Worm (Caenorhabditis elegans) whole organism, L3 larva: ENCODE results near the gene mnm-2.

Source experiments
- ama-1 ChIP-seq: fragments of 150-350 bp; optimal IDR thresholded peaks from 2 replicates; lab custom pipeline; 2018
- ceh-28 ChIP-seq: fragments of 150-350 bp; optimal IDR thresholded peaks from 2 replicates; lab custom pipeline; 2014; ENCODE audit warnings: missing biosample characterization, missing genetic modification reagents, missing genetic modification characterization
- ceh-82 ChIP-seq: fragments of 150-350 bp; optimal IDR thresholded peaks from 2 replicates; lab custom pipeline; 2014; ENCODE audit warnings: missing biosample characterization, missing genetic modification characterization
- egl-27 ChIP-seq: sonication (generic microtip); optimal IDR thresholded peaks from 4 replicates; lab custom pipeline; 2017; ENCODE audit warnings: missing biosample characterization, missing genetic modification reagents, missing genetic modification characterization
- egl-5 ChIP-seq: fragments of 150-350 bp; optimal IDR thresholded peaks from 2 replicates; lab custom pipeline; 2017; ENCODE audit warnings: missing biosample characterization, missing genetic modification reagents, missing genetic modification characterization, inconsistent platforms
- elt-1 ChIP-seq: fragments of 150-350 bp; optimal IDR thresholded peaks from 2 replicates; lab custom pipeline; 2014; ENCODE audit warnings: missing biosample characterization, missing genetic modification characterization
- eor-1 ChIP-seq, 2 experiments: fragments of 150-350 bp; optimal IDR thresholded peaks; 2 replicates each; lab custom pipeline; 2014 to 2018; ENCODE audit warnings: missing biosample characterization in 2 of 2, missing genetic modification characterization in 2 of 2
- fkh-10 ChIP-seq: sonication (generic microtip); optimal IDR thresholded peaks from 2 replicates; lab custom pipeline; 2017; ENCODE audit warnings: missing biosample characterization, missing genetic modification reagents, missing genetic modification characterization
- fkh-2 ChIP-seq: fragments of 150-350 bp; optimal IDR thresholded peaks from 2 replicates; lab custom pipeline; 2014; ENCODE audit warnings: missing biosample characterization, missing genetic modification reagents, missing genetic modification characterization
- fos-1 ChIP-seq: fragments of 150-350 bp; optimal IDR thresholded peaks from 2 replicates; lab custom pipeline; 2014; ENCODE audit warnings: missing biosample characterization, missing genetic modification characterization
- lin-15B ChIP-seq: fragments of 150-350 bp; optimal IDR thresholded peaks from 2 replicates; lab custom pipeline; 2014; ENCODE audit warnings: missing biosample characterization, missing genetic modification characterization
- mdl-1 ChIP-seq: fragments of 150-350 bp; optimal IDR thresholded peaks from 2 replicates; lab custom pipeline; 2014; ENCODE audit warnings: missing biosample characterization, missing genetic modification characterization
- mml-1 ChIP-seq: fragments of 150-350 bp; sonication (generic microtip); optimal IDR thresholded peaks from 3 replicates; lab custom pipeline; 2014; ENCODE audit warnings: missing biosample characterization, missing genetic modification characterization
- nfya-1 ChIP-seq: sonication (generic microtip); optimal IDR thresholded peaks from 2 replicates; lab custom pipeline; 2017; ENCODE audit warnings: missing genetic modification characterization, mild to moderate bottlenecking, missing compliant biosample characterization, antibody characterized with exemption, moderate library complexity; ENCODE audit not compliant: insufficient read depth
- nhr-25 ChIP-seq: sonication (generic microtip); optimal IDR thresholded peaks from 2 replicates; lab custom pipeline; 2017; ENCODE audit warnings: missing biosample characterization, missing genetic modification characterization
- nhr-43 ChIP-seq: sonication (generic microtip); optimal IDR thresholded peaks from 2 replicates; lab custom pipeline; 2016; ENCODE audit warnings: mild to moderate bottlenecking, missing genetic modification characterization, missing compliant biosample characterization; ENCODE audit not compliant: poor library complexity, severe bottlenecking
- nhr-67 ChIP-seq: fragments of 150-350 bp; optimal IDR thresholded peaks from 2 replicates; lab custom pipeline; 2014; ENCODE audit warnings: missing biosample characterization, missing genetic modification characterization
- nhr-76 ChIP-seq: fragments of 150-350 bp; sonication (generic microtip); optimal IDR thresholded peaks from 5 replicates; lab custom pipeline; 2014; ENCODE audit warnings: missing biosample characterization, missing genetic modification characterization
- pqm-1 ChIP-seq: fragments of 150-350 bp; optimal IDR thresholded peaks from 2 replicates; lab custom pipeline; 2017; ENCODE audit warnings: missing biosample characterization, missing genetic modification characterization, inconsistent platforms
- sea-2 ChIP-seq: fragments of 150-350 bp; sonication (generic microtip); optimal IDR thresholded peaks from 4 replicates; lab custom pipeline; 2014; ENCODE audit warnings: missing biosample characterization, missing genetic modification reagents, missing genetic modification characterization
- tbx-2 ChIP-seq: sonication (generic microtip); optimal IDR thresholded peaks from 2 replicates; lab custom pipeline; 2016; ENCODE audit warnings: mild to moderate bottlenecking, missing genetic modification characterization, missing compliant biosample characterization
- unc-39 ChIP-seq: sonication (generic microtip); optimal IDR thresholded peaks from 4 replicates; lab custom pipeline; 2017; ENCODE audit warnings: missing biosample characterization, missing genetic modification characterization
- unc-62 ChIP-seq: fragments of 150-350 bp; sonication (generic microtip); optimal IDR thresholded peaks from 4 replicates; lab custom pipeline; 2014; ENCODE audit warnings: missing biosample characterization, missing genetic modification reagents, missing genetic modification characterization
- ztf-11 ChIP-seq: fragments of 150-350 bp; optimal IDR thresholded peaks from 2 replicates; lab custom pipeline; 2014; ENCODE audit warnings: missing biosample characterization, missing genetic modification characterization
- ztf-4 ChIP-seq: fragments of 150-350 bp; optimal IDR thresholded peaks from 2 replicates; lab custom pipeline; 2014; ENCODE audit warnings: missing biosample characterization, missing genetic modification characterization

Gene mnm-2

DNA sequence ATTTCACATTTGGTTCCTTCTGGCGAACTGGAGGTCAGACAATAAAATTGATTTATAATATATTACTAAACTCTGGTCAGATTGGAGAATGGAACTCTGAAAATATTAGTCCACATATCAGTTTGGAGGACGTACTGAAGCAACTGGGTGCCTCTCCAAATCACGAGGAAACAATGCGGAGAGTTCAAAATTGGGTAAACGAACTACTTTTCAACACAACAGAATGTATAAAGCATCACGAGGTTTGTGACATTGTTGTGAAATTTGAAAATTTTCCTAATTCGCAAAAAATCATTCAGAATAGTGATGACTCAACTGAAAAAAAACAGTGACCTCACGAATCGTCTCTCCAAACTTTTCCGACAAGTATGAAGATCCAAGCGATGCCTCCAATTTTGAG, 31.5 kb downstream of the mnm-2 start, which contains the start of gene gad-2:
Gene gad-2, plus strand, starts transcription at position 301 of the 400 bp plus-strand sequence.
- no peak for TF ChIP-seq ceh-82 (tag; lab: Kevin White, UChicago)
- no peak for TF ChIP-seq egl-27 (tag; lab: Kevin White, UChicago)
- TF ChIP-seq mml-1 (tag; lab: Kevin White, UChicago): no peak
- TF ChIP-seq nhr-67 (tag; lab: Kevin White, UChicago): no peak
- TF ChIP-seq sea-2 (GFP tag; lab: Kevin White, UChicago): no peak
- TF ChIP-seq ama-1: no peak
- TF ChIP-seq fkh-2 (tag; lab: Kevin White, UChicago): no peak
- TF ChIP-seq unc-62 (GFP tag; lab: Kevin White, UChicago): no peak
- TF ChIP-seq fos-1 (tag; lab: Kevin White, UChicago): no peak
- no peak for TF ChIP-seq ztf-4 (tag; lab: Kevin White, UChicago)
- TF ChIP-seq fkh-10 (GFP tag; lab: Kevin White, UChicago): no peak
- TF ChIP-seq lin-15B: no peak
- TF ChIP-seq eor-1 (tag; optimal IDR thresholded peaks at IDR 0.05; lab: Kevin White, UChicago): no peak
- TF ChIP-seq nhr-76 (tag; lab: Kevin White, UChicago): no peak
- no peak for TF ChIP-seq nhr-43 (tag; lab: Kevin White, UChicago)
- TF ChIP-seq elt-1 (tag; lab: Kevin White, UChicago): no peak
- no peak for TF ChIP-seq pqm-1 (tag; lab: Kevin White, UChicago)

DNA sequence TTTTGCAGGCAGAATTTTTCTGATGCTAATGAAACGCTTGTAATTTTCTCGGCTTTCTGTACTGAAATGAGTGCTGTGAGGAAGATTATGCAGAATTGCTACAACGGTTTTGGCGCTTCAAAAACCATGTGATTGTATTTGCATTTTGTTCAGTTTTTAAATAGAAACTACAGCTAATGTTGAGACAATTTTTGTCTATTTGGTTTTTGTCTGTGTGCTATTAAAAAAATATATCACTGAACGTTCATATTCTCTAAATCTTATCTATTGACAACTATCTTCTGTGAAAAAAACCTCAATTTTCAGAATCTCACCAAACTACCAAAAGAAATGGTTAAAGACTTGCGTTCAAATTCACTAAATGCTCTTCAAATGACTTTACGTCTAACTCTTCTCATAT, 34.4 kb downstream of the mnm-2 start, which contains the start of gene C10A4.6:
Gene C10A4.6, plus strand, starts transcription at position 301 of the 400 bp plus-strand sequence.
- TF ChIP-seq ceh-28 (tag; lab: Kevin White, UChicago) (no peak), nhr-25 (tag; lab: Kevin White, UChicago) (no peak), nfya-1 (no peak)

ce11 chrX:7378608-7379007, 46.1 kb downstream of the mnm-2 start:
- TF ChIP-seq ceh-82 (tag; lab: Kevin White, UChicago) (no peak), tbx-2 (tag; lab: Kevin White, UChicago) (no peak), egl-5 (no peak), nhr-43 (tag; lab: Kevin White, UChicago) (peak; percentile 11)

DNA sequence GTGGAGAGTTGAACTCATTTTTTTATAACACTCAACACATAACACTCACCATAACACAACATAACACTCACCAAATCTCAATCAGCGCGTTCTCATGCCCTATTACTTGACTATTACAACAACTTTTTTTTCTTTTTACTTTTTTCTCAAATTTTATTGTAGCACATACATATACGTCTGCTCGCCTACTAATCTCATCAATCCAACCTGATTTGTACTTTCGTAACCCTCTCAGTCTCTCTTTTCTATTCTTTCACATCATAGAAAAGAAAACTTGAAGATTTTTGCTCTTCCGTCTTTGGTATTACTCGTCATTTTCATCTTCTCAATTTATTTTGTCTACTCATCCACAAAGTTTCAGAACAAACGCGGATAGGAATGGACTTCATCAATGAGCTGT, 47.8 kb downstream of the mnm-2 start, which contains the start of gene npr-8:
Gene npr-8, plus strand, starts transcription at position 362 of the 400 bp plus-strand sequence.
- TF ChIP-seq unc-39: no peak
- no peak for TF ChIP-seq nhr-43 (tag; lab: Kevin White, UChicago)
- no peak for TF ChIP-seq mdl-1
- peak; percentile 37 for TF ChIP-seq fkh-10 (GFP tag; lab: Kevin White, UChicago)
- no peak for TF ChIP-seq ztf-11 (tag; lab: Kevin White, UChicago)
